Worm (Caenorhabditis elegans): ENCODE measurements around the gene F16B12.4.
A peak's percentile ranks its signal among the peaks of the same experiment; 100 is the strongest.

Gene F16B12.4

ce11 chrX:14115480-14116161, 17.2 kb upstream of the F16B12.4 start, which contains the start of gene F28H6.7:
Gene F28H6.7 (plus strand): TSS chrX:14116111.
- TF ChIP-seq ham-2 (GFP tag; optimal IDR thresholded peaks at IDR 0.05) (peak; percentile 82), nhr-237 (tag; optimal IDR thresholded peaks at IDR 0.05) (no peak), mab-5 (tag; optimal IDR thresholded peaks at IDR 0.05) (no peak), M03D4.4 (tag; optimal IDR thresholded peaks at IDR 0.05) (peak; percentile 95), mep-1 (tag; optimal IDR thresholded peaks at IDR 0.05) (no peak), unc-39 (tag; optimal IDR thresholded peaks at IDR 0.05) (no peak), lsy-2 (tag; optimal IDR thresholded peaks at IDR 0.05) (no peak), ceh-43 (GFP tag; optimal IDR thresholded peaks at IDR 0.05) (peak; percentile 91), blmp-1 (tag; optimal IDR thresholded peaks at IDR 0.05) (peak; percentile 76), lin-32 (GFP tag; optimal IDR thresholded peaks at IDR 0.05) (peak; percentile 90), drap-1 (GFP tag; optimal IDR thresholded peaks at IDR 0.05) (peak; percentile 93), tbx-8 (GFP tag; optimal IDR thresholded peaks at IDR 0.05) (peak; percentile 89), bed-3 (GFP tag; optimal IDR thresholded peaks at IDR 0.05) (peak; percentile 84), ces-1 (GFP tag; optimal IDR thresholded peaks at IDR 0.05) (no peak), unc-120 (tag; optimal IDR thresholded peaks at IDR 0.05; ENCODE audit: poor library complexity, severe bottlenecking) (peak; percentile 90), mls-2 (tag; optimal IDR thresholded peaks at IDR 0.05) (peak; percentile 97), ceh-39 (tag; optimal IDR thresholded peaks at IDR 0.05) (no peak), pha-4 (tag; optimal IDR thresholded peaks at IDR 0.05) (no peak), nhr-12 (tag; optimal IDR thresholded peaks at IDR 0.05) (no peak), nhr-28 (tag; optimal IDR thresholded peaks at IDR 0.05) (no peak), hlh-1 (tag; optimal IDR thresholded peaks at IDR 0.05) (peak; percentile 51), lin-13 (tag; optimal IDR thresholded peaks at IDR 0.05) (peak; percentile 39), sptf-1 (tag; optimal IDR thresholded peaks at IDR 0.05) (peak; percentile 96), ztf-11 (tag; optimal IDR thresholded peaks at IDR 0.05) (peak; percentile 32), flh-1 (GFP tag; optimal IDR thresholded peaks at IDR 0.05) (peak; percentile 82), cnd-1 (tag; optimal IDR thresholded peaks at IDR 0.05) (peak; percentile 95), ceh-83 (GFP tag; optimal IDR thresholded peaks at IDR 0.05) (peak; percentile 97), unc-62 (GFP tag; optimal IDR thresholded peaks at IDR 0.05) (peak; percentile 40), sem-2 (GFP tag; optimal IDR thresholded peaks at IDR 0.05) (peak; percentile 89), nhr-76 (tag; optimal IDR thresholded peaks at IDR 0.05) (no peak)

ce11 chrX:14113347-14113746, 14.9 kb upstream of the F16B12.4 start, which contains the start of gene nhr-281:
Gene nhr-281 (minus strand): TSS chrX:14113447.
- no peak for TF ChIP-seq snpc-4 (tag; optimal IDR thresholded peaks at IDR 0.05)
- TF ChIP-seq blmp-1 (tag; optimal IDR thresholded peaks at IDR 0.05): no peak
- TF ChIP-seq nhr-76 (tag; optimal IDR thresholded peaks at IDR 0.05): no peak
- no peak for TF ChIP-seq mab-5 (tag; optimal IDR thresholded peaks at IDR 0.05)
- TF ChIP-seq hlh-1 (tag; optimal IDR thresholded peaks at IDR 0.05): no peak
- TF ChIP-seq tbx-8 (GFP tag; optimal IDR thresholded peaks at IDR 0.05): no peak
- no peak for TF ChIP-seq unc-120 (tag; optimal IDR thresholded peaks at IDR 0.05; ENCODE audit: poor library complexity, severe bottlenecking)
- no peak for TF ChIP-seq ces-1 (GFP tag; optimal IDR thresholded peaks at IDR 0.05)
- no peak for TF ChIP-seq ztf-11 (tag; optimal IDR thresholded peaks at IDR 0.05)

ce11 chrX:14108245-14108644, 9.8 kb upstream of the F16B12.4 start, which contains the start of gene F16B12.7:
Gene F16B12.7 (plus strand): TSS chrX:14108545.
- no peak for TF ChIP-seq ces-1 (GFP tag; optimal IDR thresholded peaks at IDR 0.05)
- TF ChIP-seq hlh-1 (tag; optimal IDR thresholded peaks at IDR 0.05): no peak
- no peak for TF ChIP-seq ham-2 (GFP tag; optimal IDR thresholded peaks at IDR 0.05)
- TF ChIP-seq unc-39 (tag; optimal IDR thresholded peaks at IDR 0.05): no peak
- no peak for TF ChIP-seq M03D4.4 (tag; optimal IDR thresholded peaks at IDR 0.05)
- TF ChIP-seq nhr-12 (tag; optimal IDR thresholded peaks at IDR 0.05): no peak
- no peak for TF ChIP-seq lin-13 (tag; optimal IDR thresholded peaks at IDR 0.05)
- no peak for TF ChIP-seq sem-2 (GFP tag; optimal IDR thresholded peaks at IDR 0.05)
- TF ChIP-seq cnd-1 (tag; optimal IDR thresholded peaks at IDR 0.05): no peak
- no peak for TF ChIP-seq mep-1 (tag; optimal IDR thresholded peaks at IDR 0.05)
- TF ChIP-seq unc-62 (GFP tag; optimal IDR thresholded peaks at IDR 0.05): no peak
- no peak for TF ChIP-seq pha-4 (tag; optimal IDR thresholded peaks at IDR 0.05)

ce11 chrX:14102474-14102873, 4.0 kb upstream of the F16B12.4 start:
- no peak for TF ChIP-seq mab-5 (tag; optimal IDR thresholded peaks at IDR 0.05)
- no peak for TF ChIP-seq nhr-12 (tag; optimal IDR thresholded peaks at IDR 0.05)
- TF ChIP-seq ceh-83 (GFP tag; optimal IDR thresholded peaks at IDR 0.05): no peak
- no peak for TF ChIP-seq lsy-2 (tag; optimal IDR thresholded peaks at IDR 0.05)
- TF ChIP-seq elt-3 (tag; optimal IDR thresholded peaks at IDR 0.05): no peak
- no peak for TF ChIP-seq unc-39 (tag; optimal IDR thresholded peaks at IDR 0.05)
- no peak for TF ChIP-seq M03D4.4 (tag; optimal IDR thresholded peaks at IDR 0.05)
- no peak for TF ChIP-seq blmp-1 (tag; optimal IDR thresholded peaks at IDR 0.05)
- TF ChIP-seq snpc-4 (tag; optimal IDR thresholded peaks at IDR 0.05): no peak
- no peak for TF ChIP-seq hlh-1 (tag; optimal IDR thresholded peaks at IDR 0.05)
- no peak for TF ChIP-seq flh-1 (GFP tag; optimal IDR thresholded peaks at IDR 0.05)
- TF ChIP-seq unc-120 (tag; optimal IDR thresholded peaks at IDR 0.05; ENCODE audit: poor library complexity, severe bottlenecking): no peak
- TF ChIP-seq drap-1 (GFP tag; optimal IDR thresholded peaks at IDR 0.05): no peak
- TF ChIP-seq lin-32 (GFP tag; optimal IDR thresholded peaks at IDR 0.05): no peak
- TF ChIP-seq lin-13 (tag; optimal IDR thresholded peaks at IDR 0.05): no peak
- no peak for TF ChIP-seq ceh-43 (GFP tag; optimal IDR thresholded peaks at IDR 0.05)
- no peak for TF ChIP-seq nhr-76 (tag; optimal IDR thresholded peaks at IDR 0.05)
- no peak for TF ChIP-seq sptf-1 (tag; optimal IDR thresholded peaks at IDR 0.05)
- no peak for TF ChIP-seq bed-3 (GFP tag; optimal IDR thresholded peaks at IDR 0.05)
- no peak for TF ChIP-seq elt-1 (tag; optimal IDR thresholded peaks at IDR 0.05; ENCODE audit: borderline replicate concordance, insufficient read depth)

All from whole organism, mixed stage, embryonic.